Fruit fly (Drosophila melanogaster) whole organism, embryonic: ENCODE data around the gene kin17.

Source experiments
- Atf-2 ChIP-seq: fragments of 200-800 bp; sonication (Bioruptor generic); optimal IDR thresholded peaks from 2 replicates; lab custom pipeline; 2016; ENCODE audit warnings: missing biosample characterization, missing genetic modification characterization
- Atf6 ChIP-seq: fragments of 200-800 bp; sonication (Bioruptor generic); IDR thresholded peaks from 2 replicates; pipeline ENCODE4 v1.3.6; 2022; ENCODE audit warnings: missing biosample characterization, missing genetic modification characterization
- B-H2 ChIP-seq: fragments of 200-800 bp; sonication (Bioruptor generic); optimal IDR thresholded peaks from 2 replicates; lab custom pipeline; 2018; ENCODE audit warnings: missing biosample characterization, mild to moderate bottlenecking, missing genetic modification characterization
- CG10366 ChIP-seq: fragments of 200-800 bp; sonication (Bioruptor generic); IDR thresholded peaks from 2 replicates; pipeline ENCODE4 v1.3.6; 2022; ENCODE audit warnings: missing biosample characterization, missing genetic modification characterization
- CG13624 ChIP-seq: fragments of 200-800 bp; sonication (Bioruptor generic); optimal IDR thresholded peaks from 2 replicates; lab custom pipeline; 2016; ENCODE audit warnings: missing biosample characterization, missing genetic modification characterization
- CG14710 ChIP-seq: fragments of 200-800 bp; sonication (Bioruptor generic); optimal IDR thresholded peaks from 3 replicates; lab custom pipeline; 2019; ENCODE audit warnings: missing biosample characterization, mild to moderate bottlenecking, missing genetic modification characterization, moderate library complexity
- CG16813 ChIP-seq: fragments of 200-800 bp; sonication (Bioruptor generic); IDR thresholded peaks from 3 replicates; pipeline ENCODE4 v1.3.6; 2022; ENCODE audit warnings: missing biosample characterization, missing genetic modification characterization; ENCODE audit not compliant: partially characterized antibody
- CG17361 ChIP-seq: fragments of 200-800 bp; sonication (Bioruptor generic); IDR thresholded peaks from 3 replicates; pipeline ENCODE4 v1.3.6; 2022; ENCODE audit warnings: missing biosample characterization, missing genetic modification characterization
- CG17829 ChIP-seq: fragments of 200-800 bp; optimal IDR thresholded peaks from 2 replicates; lab custom pipeline; 2019; ENCODE audit warnings: missing biosample characterization, mild to moderate bottlenecking, missing genetic modification characterization, moderate library complexity
- CG1792 ChIP-seq: fragments of 200-800 bp; sonication (Bioruptor generic); optimal IDR thresholded peaks from 2 replicates; lab custom pipeline; 2016; ENCODE audit warnings: missing biosample characterization, missing genetic modification characterization
- CG2202 ChIP-seq: fragments of 200-800 bp; sonication (Bioruptor generic); optimal IDR thresholded peaks from 2 replicates; lab custom pipeline; 2018; ENCODE audit warnings: missing biosample characterization, mild to moderate bottlenecking, missing genetic modification characterization
- CG2712 ChIP-seq: fragments of 200-800 bp; optimal IDR thresholded peaks from 3 replicates; lab custom pipeline; 2019; ENCODE audit warnings: missing biosample characterization, mild to moderate bottlenecking, missing genetic modification characterization, moderate library complexity
- CG32772 ChIP-seq: fragments of 200-800 bp; sonication (Bioruptor generic); IDR thresholded peaks from 2 replicates; pipeline ENCODE4 v1.3.6; 2022; ENCODE audit warnings: missing biosample characterization, missing genetic modification characterization
- CG3407 ChIP-seq: fragments of 200-800 bp; sonication (Bioruptor generic); optimal IDR thresholded peaks from 2 replicates; lab custom pipeline; 2018; ENCODE audit warnings: missing biosample characterization, mild to moderate bottlenecking, missing genetic modification characterization
- CG3995 ChIP-seq: fragments of 200-800 bp; sonication (Bioruptor generic); optimal IDR thresholded peaks from 3 replicates; lab custom pipeline; 2016; ENCODE audit warnings: missing biosample characterization, missing genetic modification characterization
- CG4617 ChIP-seq: fragments of 200-800 bp; sonication (Bioruptor generic); optimal IDR thresholded peaks from 3 replicates; lab custom pipeline; 2016; ENCODE audit warnings: missing biosample characterization, missing genetic modification characterization, borderline replicate concordance
- CG9817 ChIP-seq: fragments of 200-800 bp; sonication (Bioruptor generic); optimal IDR thresholded peaks from 2 replicates; lab custom pipeline; 2018; ENCODE audit warnings: missing biosample characterization, mild to moderate bottlenecking, missing genetic modification characterization, moderate library complexity
- Camta ChIP-seq: fragments of 200-800 bp; sonication (Bioruptor generic); optimal IDR thresholded peaks from 2 replicates; lab custom pipeline; 2016; ENCODE audit warnings: missing biosample characterization, missing genetic modification characterization
- CkIIα-i1 ChIP-seq: fragments of 200-800 bp; sonication (Bioruptor generic); IDR thresholded peaks from 2 replicates; pipeline ENCODE4 v1.3.6; 2022; ENCODE audit warnings: missing biosample characterization, missing genetic modification characterization
- Ets65A ChIP-seq: fragments of 200-800 bp; sonication (Bioruptor generic); peaks from one replicate; lab custom pipeline; 2016; ENCODE audit warnings: missing biosample characterization, missing genetic modification characterization
- H15 ChIP-seq: fragments of 200-800 bp; sonication (Bioruptor generic); IDR thresholded peaks from 3 replicates; pipeline ENCODE4 v1.3.6; 2022; ENCODE audit warnings: missing biosample characterization, missing genetic modification characterization
- H2.0 ChIP-seq: fragments of 200-800 bp; sonication (Bioruptor generic); IDR thresholded peaks from 2 replicates; pipeline ENCODE4 v1.3.6; 2022; ENCODE audit warnings: missing biosample characterization, missing genetic modification characterization
- Hmr ChIP-seq: fragments of 200-800 bp; sonication (Bioruptor generic); optimal IDR thresholded peaks from 3 replicates; lab custom pipeline; 2017; ENCODE audit warnings: mild to moderate bottlenecking, missing biosample characterization, missing genetic modification reagents, missing genetic modification characterization
- Hr51 ChIP-seq, 2 experiments: fragments of 200-800 bp; sonication (Bioruptor generic); optimal IDR thresholded peaks; 2 replicates in 1 of 2; 3 replicates in 1 of 2; lab custom pipeline; 2016 to 2018; ENCODE audit warnings: missing biosample characterization in 2 of 2, missing genetic modification characterization in 2 of 2, mild to moderate bottlenecking in 1 of 2, moderate library complexity in 1 of 2
- MBD-R2 ChIP-seq: fragments of 200-800 bp; sonication (Bioruptor generic); IDR thresholded peaks from 2 replicates; pipeline ENCODE4 v1.3.6; 2022; ENCODE audit warnings: missing biosample characterization, missing genetic modification characterization
- NK7.1 ChIP-seq: fragments of 200-800 bp; sonication (Bioruptor generic); optimal IDR thresholded peaks from 3 replicates; lab custom pipeline; 2016; ENCODE audit warnings: missing biosample characterization, missing genetic modification characterization
- Poxn ChIP-seq: fragments of 200-800 bp; sonication (Bioruptor generic); IDR thresholded peaks from 2 replicates; pipeline ENCODE4 v1.3.6; 2022; ENCODE audit warnings: missing biosample characterization, missing genetic modification characterization
- Scr ChIP-seq: fragments of 200-800 bp; sonication (Bioruptor generic); IDR thresholded peaks from 2 replicates; pipeline ENCODE4 v1.3.6; 2022; ENCODE audit warnings: missing biosample characterization, missing genetic modification characterization; ENCODE audit not compliant: partially characterized antibody
- Sin3A ChIP-seq: fragments of >200 bp; optimal IDR thresholded peaks from 2 replicates; lab custom pipeline; 2018
- Spps ChIP-seq: fragments of 200-800 bp; sonication (Bioruptor generic); optimal IDR thresholded peaks from 2 replicates; lab custom pipeline; 2018; ENCODE audit warnings: missing biosample characterization, mild to moderate bottlenecking, missing genetic modification characterization
- YL-1 ChIP-seq: fragments of 200-800 bp; sonication (Bioruptor generic); optimal IDR thresholded peaks from 3 replicates; lab custom pipeline; 2017; ENCODE audit warnings: missing biosample characterization, mild to moderate bottlenecking, missing genetic modification characterization
- bsh ChIP-seq, 2 experiments: fragments of 200-800 bp; sonication (Bioruptor generic); optimal IDR thresholded peaks; 2 replicates each; lab custom pipeline; 2017 to 2018; ENCODE audit warnings: mild to moderate bottlenecking in 2 of 2, missing biosample characterization in 2 of 2, missing genetic modification characterization in 2 of 2, moderate library complexity in 1 of 2
- chinmo ChIP-seq: fragments of 200-800 bp; sonication (Bioruptor generic); IDR thresholded peaks from 4 replicates; pipeline ENCODE4 v1.3.6; 2022; ENCODE audit warnings: missing biosample characterization, missing genetic modification characterization; ENCODE audit not compliant: partially characterized antibody
- croc ChIP-seq: fragments of 200-800 bp; sonication (Bioruptor generic); conservative IDR thresholded peaks from 3 replicates; pipeline ENCODE4 v1.3.6; 2022; ENCODE audit warnings: missing biosample characterization, missing genetic modification characterization
- dpn ChIP-seq, 2 experiments: fragments of 200-800 bp; sonication (Bioruptor generic); optimal IDR thresholded peaks; 3 replicates each; lab custom pipeline; 2016; ENCODE audit warnings: missing biosample characterization in 2 of 2, missing genetic modification characterization in 2 of 2
- dysf ChIP-seq: fragments of 200-800 bp; sonication (Bioruptor generic); IDR thresholded peaks from 3 replicates; pipeline ENCODE4 v1.3.6; 2022; ENCODE audit warnings: missing biosample characterization, missing genetic modification characterization
- eve ChIP-seq, 2 experiments: fragments of >200 bp; optimal IDR thresholded peaks; 2 replicates each; lab custom pipeline; 2017; ENCODE audit warnings: missing biosample characterization in 2 of 2, missing genetic modification characterization in 2 of 2
- eyg ChIP-seq: fragments of 200-800 bp; sonication (Bioruptor generic); optimal IDR thresholded peaks from 3 replicates; lab custom pipeline; 2016; ENCODE audit warnings: missing biosample characterization, missing genetic modification characterization
- gcm2 ChIP-seq: fragments of 200-800 bp; sonication (Bioruptor generic); optimal IDR thresholded peaks from 2 replicates; lab custom pipeline; 2016; ENCODE audit warnings: missing biosample characterization, missing genetic modification characterization
- gsb ChIP-seq: fragments of 200-800 bp; sonication (Bioruptor generic); IDR thresholded peaks from 2 replicates; pipeline ENCODE4 v1.3.6; 2022; ENCODE audit warnings: missing biosample characterization, missing genetic modification characterization
- ham ChIP-seq: fragments of 200-800 bp; sonication (Bioruptor generic); IDR thresholded peaks from 2 replicates; pipeline ENCODE4 v1.3.6; 2022; ENCODE audit warnings: missing biosample characterization, missing genetic modification characterization
- lbe ChIP-seq: fragments of 200-800 bp; sonication (Bioruptor generic); optimal IDR thresholded peaks from 2 replicates; lab custom pipeline; 2016; ENCODE audit warnings: missing biosample characterization, mild to moderate bottlenecking, missing genetic modification characterization
- org-1 ChIP-seq: fragments of 200-800 bp; sonication (Bioruptor generic); optimal IDR thresholded peaks from 2 replicates; lab custom pipeline; 2017; ENCODE audit warnings: missing biosample characterization, missing genetic modification characterization
- pum ChIP-seq: fragments of 200-800 bp; sonication (Bioruptor generic); optimal IDR thresholded peaks from 2 replicates; lab custom pipeline; 2016; ENCODE audit warnings: missing biosample characterization, missing genetic modification characterization
- run ChIP-seq: fragments of 200-800 bp; sonication (Bioruptor generic); optimal IDR thresholded peaks from 3 replicates; lab custom pipeline; 2018; ENCODE audit warnings: missing biosample characterization, mild to moderate bottlenecking, missing genetic modification characterization
- sd ChIP-seq: fragments of 200-800 bp; sonication (Bioruptor generic); optimal IDR thresholded peaks from 3 replicates; lab custom pipeline; 2018; ENCODE audit warnings: missing biosample characterization, mild to moderate bottlenecking, missing genetic modification characterization, moderate library complexity
- seq ChIP-seq: fragments of 200-800 bp; sonication (Bioruptor generic); IDR thresholded peaks from 2 replicates; pipeline ENCODE4 v1.3.6; 2022; ENCODE audit warnings: missing biosample characterization, missing genetic modification characterization
- so ChIP-seq: fragments of 200-800 bp; sonication (Bioruptor generic); IDR thresholded peaks from 3 replicates; pipeline ENCODE4 v1.3.6; 2022; ENCODE audit warnings: missing biosample characterization, missing genetic modification characterization
- tap ChIP-seq: fragments of 200-800 bp; optimal IDR thresholded peaks from 3 replicates; lab custom pipeline; 2019; ENCODE audit warnings: missing biosample characterization, mild to moderate bottlenecking, missing genetic modification characterization, moderate library complexity
- ttk ChIP-seq: fragments of 200-800 bp; sonication (Bioruptor generic); IDR thresholded peaks from 2 replicates; pipeline ENCODE4 v2.1.2; 2022; ENCODE audit warnings: missing biosample characterization, missing genetic modification characterization
- tup ChIP-seq: fragments of 200-800 bp; sonication (Bioruptor generic); optimal IDR thresholded peaks from 2 replicates; lab custom pipeline; 2016; ENCODE audit warnings: missing biosample characterization, mild to moderate bottlenecking, missing genetic modification characterization, moderate library complexity

Gene kin17

DNA sequence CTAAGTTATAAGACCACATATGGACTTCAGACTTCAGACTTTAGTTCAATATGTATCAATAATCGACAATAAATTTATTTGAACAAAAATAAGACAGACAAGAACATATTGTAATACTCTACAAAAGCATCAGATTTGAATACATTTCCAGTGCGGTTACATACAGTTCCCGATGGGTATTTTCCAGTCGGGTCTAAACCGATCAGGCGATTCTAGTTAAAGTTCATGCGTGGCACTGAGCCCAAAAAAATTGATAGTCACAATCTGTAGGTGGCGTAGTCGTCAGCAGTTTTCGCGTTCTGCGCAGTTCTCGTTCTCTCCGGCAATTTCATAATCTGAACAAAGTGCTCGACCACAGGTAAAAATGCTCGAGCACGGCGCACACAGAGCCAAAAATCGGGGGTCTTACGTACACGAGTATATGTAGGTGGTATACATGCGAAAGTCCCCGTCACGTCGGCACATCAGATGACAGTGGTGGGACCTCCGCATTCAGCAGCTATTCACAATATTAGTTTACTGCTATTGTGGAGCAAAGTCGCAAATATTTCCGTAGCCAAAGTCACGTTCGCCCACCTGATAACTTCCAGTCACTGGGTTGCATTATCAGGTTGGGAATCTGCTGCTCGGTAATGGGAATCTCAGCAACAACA is 38.8 kb downstream of the kin17 start (continued):
- TF ChIP-seq sd (peak; percentile 70), CG3995 (GFP tag; lab: Kevin White, UChicago) (peak; percentile 95), dpn (GFP tag; optimal IDR thresholded peaks at IDR 0.05; lab: Kevin White, UChicago) (peak; percentile 37 to 49), bsh (GFP tag; optimal IDR thresholded peaks at IDR 0.05; lab: Kevin White, UChicago) (no peak), Poxn (GFP tag; lab: Robert Waterston, UW) (no peak), Atf6 (peak; percentile 75), CG9817 (tag; lab: Kevin White, UChicago) (no peak), Atf-2 (GFP tag; lab: Kevin White, UChicago) (peak; percentile 29), Scr (GFP tag; lab: Robert Waterston, UW) (no peak), H15 (GFP tag; lab: Robert Waterston, UW) (no peak), CG16813 (GFP tag; lab: Robert Waterston, UW) (no peak), tap (tag; lab: Kevin White, UChicago) (no peak), CG17829 (no peak), CkIIα-i1 (GFP tag; lab: Robert Waterston, UW) (no peak), Sin3A (no peak), ttk (GFP tag; lab: Robert Waterston, UW) (no peak), chinmo (GFP tag; lab: Robert Waterston, UW) (peak; percentile 90; the same call in 3 of the 4 replicates), tup (GFP tag; lab: Kevin White, UChicago) (no peak), CG17361 (GFP tag; lab: Robert Waterston, UW) (peak; percentile 51; the same call in 1 of the 3 replicates), Hr51 (GFP tag; optimal IDR thresholded peaks at IDR 0.05; lab: Kevin White, UChicago) (peak; percentile 28 to 62), CG13624 (peak; percentile 85), eve (GFP tag; optimal IDR thresholded peaks at IDR 0.05; lab: Kevin White, UChicago) (no peak), Spps (no peak), CG10366 (GFP tag; lab: Robert Waterston, UW) (peak; percentile 31; the same call in 1 of the 2 replicates), lbe (no peak), gsb (GFP tag; lab: Robert Waterston, UW) (0 out of 2 replicates have a peak, but pooled peaks have one; percentile 21), eyg (GFP tag; lab: Kevin White, UChicago) (peak; percentile 34), Ets65A (GFP tag; lab: Kevin White, UChicago) (peak; percentile 31), croc (no peak), Camta (GFP tag; lab: Kevin White, UChicago) (no peak), H2.0 (GFP tag; lab: Robert Waterston, UW) (no peak), CG32772 (GFP tag; lab: Robert Waterston, UW) (no peak), YL-1 (GFP tag; lab: Kevin White, UChicago) (peak; percentile 6), so (peak; percentile 38; the same call in 2 of the 3 replicates), CG2712 (tag; lab: Kevin White, UChicago) (peak; percentile 33), CG3407 (GFP tag; lab: Kevin White, UChicago) (no peak), org-1 (no peak), dysf (GFP tag; lab: Robert Waterston, UW) (peak; percentile 58; the same call in 2 of the 3 replicates), CG4617 (GFP tag; lab: Kevin White, UChicago) (no peak), MBD-R2 (peak; percentile 42; the same call in 1 of the 2 replicates), B-H2 (GFP tag; lab: Kevin White, UChicago) (peak; percentile 75), gcm2 (no peak), Hmr (GFP tag; lab: Kevin White, UChicago) (peak; percentile 79), CG2202 (tag; lab: Kevin White, UChicago) (no peak), ham (no peak), run (tag; lab: Kevin White, UChicago) (no peak), seq (GFP tag; lab: Robert Waterston, UW) (no peak; the same call in 1 of the 2 replicates), CG14710 (tag; lab: Kevin White, UChicago) (no peak), pum (GFP tag; lab: Kevin White, UChicago) (no peak), CG1792 (peak; percentile 25), NK7.1 (GFP tag; lab: Kevin White, UChicago) (no peak)
